Fruit fly (Drosophila melanogaster) whole organism, embryonic: Measurements from ENCODE around the gene cdi.
A peak's percentile ranks its signal among the peaks of the same experiment; 100 is the strongest.

Source experiments
- ATbp ChIP-seq: fragments of 200-800 bp; sonication (Bioruptor generic); optimal IDR thresholded peaks from 2 replicates; lab custom pipeline; 2017; ENCODE audit warnings: missing biosample characterization, mild to moderate bottlenecking, missing genetic modification characterization, missing genetic modification reagents
- Awh ChIP-seq: fragments of 200-800 bp; sonication (Bioruptor generic); IDR thresholded peaks from 2 replicates; pipeline ENCODE4, ENCODE4 v1.3.6; 2022; ENCODE audit warnings: missing biosample characterization, missing genetic modification characterization
- Bdp1 ChIP-seq: fragments of 200-800 bp; sonication (Bioruptor generic); optimal IDR thresholded peaks from 3 replicates; lab custom pipeline; 2016; ENCODE audit warnings: missing biosample characterization, missing genetic modification characterization
- CG10274 ChIP-seq: fragments of 200-800 bp; sonication (Bioruptor generic); optimal IDR thresholded peaks from 3 replicates; lab custom pipeline; 2017; ENCODE audit warnings: missing biosample characterization, mild to moderate bottlenecking, missing genetic modification characterization
- CG10321 ChIP-seq: fragments of 200-800 bp; sonication (Bioruptor generic); IDR thresholded peaks from 2 replicates; pipeline ENCODE4 v1.3.6; 2022; ENCODE audit warnings: missing biosample characterization, missing genetic modification characterization
- CG10565 ChIP-seq: fragments of 200-800 bp; sonication (Bioruptor generic); optimal IDR thresholded peaks from 3 replicates; lab custom pipeline; 2016; ENCODE audit warnings: missing biosample characterization, mild to moderate bottlenecking, missing genetic modification characterization
- CG12219 ChIP-seq: fragments of 200-800 bp; sonication (Bioruptor generic); optimal IDR thresholded peaks from 3 replicates; lab custom pipeline; 2018; ENCODE audit warnings: missing biosample characterization, mild to moderate bottlenecking, missing genetic modification characterization
- CG14667 ChIP-seq: fragments of 200-800 bp; sonication (Bioruptor generic); IDR thresholded peaks from 2 replicates; pipeline ENCODE4 v1.3.6; 2022; ENCODE audit warnings: missing biosample characterization, missing genetic modification characterization
- CG17361 ChIP-seq: fragments of 200-800 bp; sonication (Bioruptor generic); IDR thresholded peaks from 3 replicates; pipeline ENCODE4 v1.3.6; 2022; ENCODE audit warnings: missing biosample characterization, missing genetic modification characterization
- CG18599 ChIP-seq: fragments of 200-800 bp; sonication (Bioruptor generic); optimal IDR thresholded peaks from 3 replicates; lab custom pipeline; 2017; ENCODE audit warnings: missing biosample characterization, missing genetic modification characterization, mild to moderate bottlenecking, moderate library complexity, missing genetic modification reagents
- CG18619 ChIP-seq: fragments of 200-800 bp; sonication (Bioruptor generic); optimal IDR thresholded peaks from 3 replicates; lab custom pipeline; 2017; ENCODE audit warnings: missing biosample characterization, mild to moderate bottlenecking, missing genetic modification characterization
- CG2199 ChIP-seq: fragments of 200-800 bp; sonication (Bioruptor generic); IDR thresholded peaks from 3 replicates; pipeline ENCODE4 v1.3.6; 2022; ENCODE audit warnings: missing biosample characterization, missing genetic modification characterization
- CG31365 ChIP-seq: fragments of 200-800 bp; sonication (Bioruptor generic); optimal IDR thresholded peaks from 2 replicates; lab custom pipeline; 2018; ENCODE audit warnings: missing biosample characterization, mild to moderate bottlenecking, missing genetic modification characterization
- CG3847 ChIP-seq: fragments of 200-800 bp; sonication (Bioruptor generic); IDR thresholded peaks from 2 replicates; pipeline ENCODE4 v1.3.6; 2022; ENCODE audit warnings: missing biosample characterization, missing genetic modification characterization
- CG43689 ChIP-seq: fragments of 200-800 bp; sonication (Bioruptor generic); IDR thresholded peaks from 2 replicates; pipeline ENCODE4 v1.3.6; 2022; ENCODE audit warnings: missing biosample characterization, missing genetic modification characterization
- CG5953 ChIP-seq: fragments of 200-800 bp; sonication (Bioruptor generic); IDR thresholded peaks from 2 replicates; pipeline ENCODE4 v1.3.6; 2022; ENCODE audit warnings: missing biosample characterization, missing genetic modification characterization
- CG7556 ChIP-seq: fragments of 200-800 bp; sonication (Bioruptor generic); optimal IDR thresholded peaks from 2 replicates; lab custom pipeline; 2017; ENCODE audit warnings: missing biosample characterization, mild to moderate bottlenecking, missing genetic modification characterization
- CG7963 ChIP-seq: fragments of 200-800 bp; sonication (Bioruptor generic); IDR thresholded peaks from 3 replicates; pipeline ENCODE4 v1.3.6; 2022; ENCODE audit warnings: missing biosample characterization, missing genetic modification characterization; ENCODE audit not compliant: partially characterized antibody
- CG8359 ChIP-seq: fragments of 200-800 bp; sonication (Bioruptor generic); optimal IDR thresholded peaks from 2 replicates; lab custom pipeline; 2017; ENCODE audit warnings: missing biosample characterization, mild to moderate bottlenecking, missing genetic modification characterization, borderline replicate concordance
- CG9609 ChIP-seq: fragments of 200-800 bp; sonication (Bioruptor generic); optimal IDR thresholded peaks from 3 replicates; lab custom pipeline; 2016; ENCODE audit warnings: missing biosample characterization, missing genetic modification characterization
- D19B ChIP-seq: fragments of 200-800 bp; sonication (Bioruptor generic); optimal IDR thresholded peaks from 2 replicates; lab custom pipeline; 2017; ENCODE audit warnings: missing biosample characterization, mild to moderate bottlenecking, missing genetic modification characterization
- Dek ChIP-seq: fragments of 200-800 bp; sonication (Bioruptor generic); optimal IDR thresholded peaks from 3 replicates; lab custom pipeline; 2019; ENCODE audit warnings: missing biosample characterization, mild to moderate bottlenecking, missing genetic modification characterization, moderate library complexity
- Ets97D ChIP-seq: fragments of 200-800 bp; sonication (Bioruptor generic); optimal IDR thresholded peaks from 3 replicates; lab custom pipeline; 2016; ENCODE audit warnings: missing biosample characterization, missing genetic modification characterization
- H2.0 ChIP-seq: fragments of 200-800 bp; sonication (Bioruptor generic); IDR thresholded peaks from 2 replicates; pipeline ENCODE4 v1.3.6; 2022; ENCODE audit warnings: missing biosample characterization, missing genetic modification characterization
- HLH54F ChIP-seq: fragments of 200-800 bp; sonication (Bioruptor generic); optimal IDR thresholded peaks from 3 replicates; lab custom pipeline; 2016; ENCODE audit warnings: missing biosample characterization, missing genetic modification characterization
- Med ChIP-seq: fragments of 200-800 bp; sonication (Bioruptor generic); peaks from one replicate; lab custom pipeline; 2016; ENCODE audit warnings: missing biosample characterization, missing genetic modification characterization, mild to moderate bottlenecking, inconsistent platforms, moderate library complexity
- NFAT ChIP-seq: fragments of 200-800 bp; sonication (Bioruptor generic); IDR thresholded peaks from 2 replicates; pipeline ENCODE4 v1.3.6; 2022; ENCODE audit warnings: missing biosample characterization, missing genetic modification characterization
- Rx ChIP-seq: fragments of 200-800 bp; sonication (Bioruptor generic); IDR thresholded peaks from 2 replicates; pipeline ENCODE4 v1.3.6; 2022; ENCODE audit warnings: missing biosample characterization, missing genetic modification characterization
- Sin3A ChIP-seq: fragments of >200 bp; optimal IDR thresholded peaks from 2 replicates; lab custom pipeline; 2018
- Stat92E ChIP-seq, 3 experiments: fragments of >200 bp in 2 of 3; fragments of 200-800 bp in 1 of 3; sonication (Bioruptor generic) in 1 of 3; optimal IDR thresholded peaks; 2 replicates each; lab custom pipeline; 2017 to 2019; ENCODE audit warnings: missing biosample characterization in 3 of 3, missing genetic modification characterization in 3 of 3, mild to moderate bottlenecking in 1 of 3, moderate library complexity in 1 of 3
- cad ChIP-seq: fragments of >200 bp; optimal IDR thresholded peaks from 2 replicates; lab custom pipeline; 2017; ENCODE audit warnings: missing biosample characterization, missing genetic modification characterization
- chm ChIP-seq: fragments of 200-800 bp; sonication (Bioruptor generic); IDR thresholded peaks from 2 replicates; pipeline ENCODE4 v1.3.6; 2022; ENCODE audit warnings: missing biosample characterization, missing genetic modification characterization
- ci ChIP-seq: fragments of 200-800 bp; sonication (Bioruptor generic); IDR thresholded peaks from 3 replicates; pipeline ENCODE4 v1.3.6; 2022; ENCODE audit warnings: missing biosample characterization, missing genetic modification characterization
- croc ChIP-seq: fragments of 200-800 bp; sonication (Bioruptor generic); conservative IDR thresholded peaks from 3 replicates; pipeline ENCODE4 v1.3.6; 2022; ENCODE audit warnings: missing biosample characterization, missing genetic modification characterization
- danr ChIP-seq: fragments of 200-800 bp; sonication (Bioruptor generic); IDR thresholded peaks from 2 replicates; pipeline ENCODE4 v1.3.6; 2022; ENCODE audit warnings: missing biosample characterization, missing genetic modification characterization
- dimm ChIP-seq: fragments of 200-800 bp; sonication (Bioruptor generic); IDR thresholded peaks from 2 replicates; pipeline ENCODE4 v1.3.6; 2022; ENCODE audit warnings: missing biosample characterization, missing genetic modification characterization
- dmrt99B ChIP-seq: fragments of 200-800 bp; sonication (Bioruptor generic); optimal IDR thresholded peaks from 2 replicates; lab custom pipeline; 2018; ENCODE audit warnings: missing biosample characterization, mild to moderate bottlenecking, missing genetic modification characterization, moderate library complexity
- dysf ChIP-seq: fragments of 200-800 bp; sonication (Bioruptor generic); IDR thresholded peaks from 3 replicates; pipeline ENCODE4 v1.3.6; 2022; ENCODE audit warnings: missing biosample characterization, missing genetic modification characterization
- fd3F ChIP-seq: fragments of 200-800 bp; sonication (Bioruptor generic); optimal IDR thresholded peaks from 2 replicates; lab custom pipeline; 2018; ENCODE audit warnings: missing biosample characterization, mild to moderate bottlenecking, missing genetic modification characterization, moderate library complexity
- hb ChIP-seq: fragments of 200-800 bp; sonication (Bioruptor generic); IDR thresholded peaks from 3 replicates; pipeline ENCODE4 v1.3.6; 2022; ENCODE audit warnings: missing biosample characterization, missing genetic modification characterization; ENCODE audit not compliant: partially characterized antibody
- nerfin-2 ChIP-seq: fragments of 200-800 bp; sonication (Bioruptor generic); IDR thresholded peaks from 2 replicates; pipeline ENCODE4 v1.3.6; 2022; ENCODE audit warnings: missing biosample characterization, missing genetic modification characterization; ENCODE audit not compliant: partially characterized antibody
- pfk ChIP-seq: fragments of 200-800 bp; sonication (Bioruptor generic); optimal IDR thresholded peaks from 2 replicates; lab custom pipeline; 2018; ENCODE audit warnings: missing biosample characterization, mild to moderate bottlenecking, missing genetic modification characterization, moderate library complexity
- pzg ChIP-seq: fragments of 200-800 bp; sonication (Bioruptor generic); optimal IDR thresholded peaks from 3 replicates; lab custom pipeline; 2018; ENCODE audit warnings: missing biosample characterization, mild to moderate bottlenecking, missing genetic modification characterization, moderate library complexity
- repo ChIP-seq: fragments of 200-800 bp; sonication (Bioruptor generic); optimal IDR thresholded peaks from 2 replicates; lab custom pipeline; 2016; ENCODE audit warnings: missing biosample characterization, missing genetic modification characterization
- sc ChIP-seq, 3 experiments: fragments of >200 bp in 2 of 3; fragments of 200-800 bp in 1 of 3; sonication (Bioruptor generic) in 1 of 3; optimal IDR thresholded peaks; 2 replicates in 2 of 3; 3 replicates in 1 of 3; lab custom pipeline; 2017; ENCODE audit warnings: mild to moderate bottlenecking in 1 of 3, missing biosample characterization in 1 of 3, missing genetic modification characterization in 1 of 3, missing genetic modification reagents in 1 of 3
- sna ChIP-seq: fragments of 200-800 bp; sonication (Bioruptor generic); IDR thresholded peaks from 2 replicates; pipeline ENCODE4 v1.3.6; 2022; ENCODE audit warnings: missing biosample characterization, missing genetic modification characterization; ENCODE audit not compliant: partially characterized antibody
- trh ChIP-seq: fragments of 200-800 bp; sonication (Bioruptor generic); optimal IDR thresholded peaks from 2 replicates; lab custom pipeline; 2016; ENCODE audit warnings: missing biosample characterization, missing genetic modification characterization
- vvl ChIP-seq: fragments of 200-800 bp; sonication (Bioruptor generic); IDR thresholded peaks from 2 replicates; pipeline ENCODE4 v1.3.6; 2022; ENCODE audit warnings: missing biosample characterization, missing genetic modification characterization
- z ChIP-seq: fragments of 200-800 bp; sonication (Bioruptor generic); IDR thresholded peaks from 3 replicates; pipeline ENCODE4 v1.3.6; 2022; ENCODE audit warnings: missing biosample characterization, missing genetic modification characterization
- zf30C ChIP-seq: fragments of 200-800 bp; sonication (Bioruptor generic); optimal IDR thresholded peaks from 3 replicates; lab custom pipeline; 2018; ENCODE audit warnings: missing biosample characterization, mild to moderate bottlenecking, missing genetic modification characterization
- zfh1 ChIP-seq: fragments of 200-800 bp; sonication (Bioruptor generic); IDR thresholded peaks from 3 replicates; pipeline ENCODE4 v1.3.6; 2022; ENCODE audit warnings: missing biosample characterization, missing genetic modification characterization

cdi gene

dm6 chr3R:19056884-19057283 is 37.2 kb downstream of the cdi start:
- TF ChIP-seq nerfin-2 (GFP tag; lab: Robert Waterston, UW), result no peak
- no peak for TF ChIP-seq HLH54F (GFP tag; lab: Kevin White, UChicago)
- no peak for TF ChIP-seq Awh (GFP tag; lab: Robert Waterston, UW)
- TF ChIP-seq CG12219 (GFP tag; lab: Kevin White, UChicago), result no peak
- TF ChIP-seq Dek (tag; lab: Kevin White, UChicago), result no peak
- TF ChIP-seq CG43689, result no peak
- no peak for TF ChIP-seq D19B
- TF ChIP-seq CG5953 (GFP tag; lab: Robert Waterston, UW), result no peak
- no peak for TF ChIP-seq repo
- TF ChIP-seq CG18599 (GFP tag; lab: Kevin White, UChicago), result no peak
- TF ChIP-seq pzg (GFP tag; lab: Kevin White, UChicago), result no peak
- no peak for TF ChIP-seq NFAT (GFP tag; lab: Robert Waterston, UW)
- TF ChIP-seq ci (GFP tag; lab: Robert Waterston, UW), result no peak
- no peak for TF ChIP-seq CG10274 (GFP tag; lab: Kevin White, UChicago)
- 0 out of 3 replicates have a peak, but pooled peaks have one; percentile 21 for TF ChIP-seq dysf (GFP tag; lab: Robert Waterston, UW)
- 0 out of 3 replicates have a peak, but pooled peaks have one; percentile 40 for TF ChIP-seq CG2199 (GFP tag; lab: Robert Waterston, UW)
- TF ChIP-seq dimm, result no peak
- no peak for TF ChIP-seq H2.0 (GFP tag; lab: Robert Waterston, UW)
- no peak for TF ChIP-seq CG9609
- TF ChIP-seq chm (GFP tag; lab: Robert Waterston, UW), result 0 out of 2 replicates have a peak, but pooled peaks have one; percentile 18
- no peak for TF ChIP-seq CG18619 (GFP tag; lab: Kevin White, UChicago)
- TF ChIP-seq zfh1, result 0 out of 3 replicates have a peak, but pooled peaks have one; percentile 17
- TF ChIP-seq Bdp1, result no peak
- TF ChIP-seq zf30C (GFP tag; lab: Kevin White, UChicago), result no peak
- no peak for TF ChIP-seq sc (optimal IDR thresholded peaks at IDR 0.05; lab: Kevin White, UChicago)
- peak; percentile 6 for TF ChIP-seq sc (GFP tag; optimal IDR thresholded peaks at IDR 0.05; lab: Kevin White, UChicago)
- TF ChIP-seq Med (GFP tag; lab: Kevin White, UChicago), result peak; percentile 68
- TF ChIP-seq trh (GFP tag; lab: Kevin White, UChicago), result no peak
- TF ChIP-seq dmrt99B, result no peak
- TF ChIP-seq pfk (GFP tag; lab: Kevin White, UChicago), result no peak
- no peak for TF ChIP-seq CG10321 (GFP tag; lab: Robert Waterston, UW)
- TF ChIP-seq Sin3A (lab: Kevin White, UChicago), result no peak
- TF ChIP-seq croc, result no peak
- no peak for TF ChIP-seq hb (GFP tag; lab: Robert Waterston, UW)
- TF ChIP-seq CG17361, result no peak
- TF ChIP-seq Ets97D (GFP tag; lab: Kevin White, UChicago), result no peak
- no peak for TF ChIP-seq CG8359 (GFP tag; lab: Kevin White, UChicago)
- TF ChIP-seq CG7963 (GFP tag; lab: Robert Waterston, UW), result no peak
- no peak for TF ChIP-seq Rx (GFP tag; lab: Robert Waterston, UW)
- no peak for TF ChIP-seq CG10565
- TF ChIP-seq z (GFP tag; lab: Robert Waterston, UW), result peak; percentile 76
- TF ChIP-seq CG31365, result no peak
- no peak for TF ChIP-seq CG3847 (GFP tag; lab: Robert Waterston, UW)
- peak; percentile 13; the same call in 1 of the 2 replicates for TF ChIP-seq vvl (GFP tag; lab: Robert Waterston, UW)
- no peak for TF ChIP-seq CG14667
- no peak for TF ChIP-seq danr (GFP tag; lab: Robert Waterston, UW)
- TF ChIP-seq CG7556 (GFP tag; lab: Kevin White, UChicago), result no peak
- TF ChIP-seq ATbp (GFP tag; lab: Kevin White, UChicago), result peak; percentile 34
- no peak for TF ChIP-seq fd3F (GFP tag; lab: Kevin White, UChicago)
- no peak for TF ChIP-seq sna (GFP tag; lab: Robert Waterston, UW)
- TF ChIP-seq Stat92E (GFP tag; optimal IDR thresholded peaks at IDR 0.05; lab: Kevin White, UChicago), result no peak
- no peak for TF ChIP-seq cad (GFP tag; lab: Kevin White, UChicago)
